Worm (Caenorhabditis elegans) whole organism, late embryonic: ENCODE results near the gene B0228.6.

Source experiments
- C38D4.7 ChIP-seq: fragments of 200-800 bp; sonication (Bioruptor generic); optimal IDR thresholded peaks from 2 replicates; lab custom pipeline; 2018; ENCODE audit warnings: mild to moderate bottlenecking, missing genetic modification characterization, moderate library complexity, missing compliant biosample characterization
- K02D7.2 ChIP-seq: sonication (generic microtip); optimal IDR thresholded peaks from 2 replicates; lab custom pipeline; 2017; ENCODE audit warnings: mild to moderate bottlenecking, missing genetic modification characterization, missing compliant biosample characterization
- K09A11.1 ChIP-seq: sonication (generic microtip); optimal IDR thresholded peaks from 2 replicates; lab custom pipeline; 2017; ENCODE audit warnings: antibody characterized with exemption, mild to moderate bottlenecking, missing genetic modification characterization, missing compliant biosample characterization; ENCODE audit not compliant: insufficient read depth
- ceh-14 ChIP-seq: sonication (generic microtip); optimal IDR thresholded peaks from 2 replicates; lab custom pipeline; 2016; ENCODE audit warnings: missing genotype, missing genetic modification characterization, missing compliant biosample characterization
- ceh-31 ChIP-seq: sonication (generic microtip); optimal IDR thresholded peaks from 2 replicates; lab custom pipeline; 2016; ENCODE audit warnings: missing genetic modification characterization, missing compliant biosample characterization
- ceh-48 ChIP-seq: sonication (generic microtip); optimal IDR thresholded peaks from 2 replicates; lab custom pipeline; 2016; ENCODE audit warnings: missing genetic modification characterization, inconsistent platforms, missing compliant biosample characterization
- ceh-6 ChIP-seq: fragments of 200-800 bp; sonication (Bioruptor generic); optimal IDR thresholded peaks from 2 replicates; lab custom pipeline; 2018; ENCODE audit warnings: mild to moderate bottlenecking, missing genetic modification characterization, missing compliant biosample characterization
- ceh-9 ChIP-seq: sonication (generic microtip); optimal IDR thresholded peaks from 2 replicates; lab custom pipeline; 2016; ENCODE audit warnings: mild to moderate bottlenecking, missing genetic modification characterization, inconsistent platforms, missing compliant biosample characterization
- che-1 ChIP-seq: sonication (generic microtip); optimal IDR thresholded peaks from 2 replicates; lab custom pipeline; 2016; ENCODE audit warnings: mild to moderate bottlenecking, missing genetic modification characterization, missing compliant biosample characterization
- dmd-4 ChIP-seq: sonication (generic microtip); optimal IDR thresholded peaks from 2 replicates; lab custom pipeline; 2016; ENCODE audit warnings: borderline replicate concordance, missing genetic modification characterization, missing compliant biosample characterization
- dve-1 ChIP-seq: sonication (generic microtip); optimal IDR thresholded peaks from 2 replicates; lab custom pipeline; 2017; ENCODE audit warnings: antibody characterized with exemption, mild to moderate bottlenecking, missing genetic modification characterization, missing compliant biosample characterization
- elt-2 ChIP-seq: sonication (generic microtip); optimal IDR thresholded peaks from 2 replicates; lab custom pipeline; 2016; ENCODE audit warnings: missing genetic modification reagents, missing genetic modification characterization, missing compliant biosample characterization
- fax-1 ChIP-seq: sonication (generic microtip); optimal IDR thresholded peaks from 2 replicates; lab custom pipeline; 2016; ENCODE audit warnings: missing genotype, missing genetic modification characterization, missing compliant biosample characterization
- gmeb-2 ChIP-seq: sonication (generic microtip); optimal IDR thresholded peaks from 2 replicates; lab custom pipeline; 2016; ENCODE audit warnings: missing genetic modification characterization, inconsistent platforms, missing compliant biosample characterization
- hlh-6 ChIP-seq: sonication (generic microtip); optimal IDR thresholded peaks from 2 replicates; lab custom pipeline; 2016; ENCODE audit warnings: missing genotype, missing genetic modification characterization, missing compliant biosample characterization
- lin-11 ChIP-seq: fragments of 200-800 bp; sonication (Bioruptor generic); optimal IDR thresholded peaks from 2 replicates; lab custom pipeline; 2018; ENCODE audit warnings: mild to moderate bottlenecking, missing genetic modification characterization, missing compliant biosample characterization
- madf-2 ChIP-seq: sonication (generic microtip); optimal IDR thresholded peaks from 2 replicates; lab custom pipeline; 2017; ENCODE audit warnings: missing genetic modification characterization, missing compliant biosample characterization
- nfya-1 ChIP-seq: sonication (generic microtip); optimal IDR thresholded peaks from 2 replicates; lab custom pipeline; 2017; ENCODE audit warnings: missing genetic modification characterization, mild to moderate bottlenecking, missing compliant biosample characterization, antibody characterized with exemption, moderate library complexity
- nhr-11 ChIP-seq: fragments of 150-350 bp; optimal IDR thresholded peaks from 2 replicates; lab custom pipeline; 2014; ENCODE audit warnings: missing biosample characterization, missing genetic modification characterization
- nhr-232 ChIP-seq: sonication (generic microtip); optimal IDR thresholded peaks from 2 replicates; lab custom pipeline; 2016; ENCODE audit warnings: missing genetic modification characterization, missing compliant biosample characterization
- pha-2 ChIP-seq: sonication (generic microtip); optimal IDR thresholded peaks from 2 replicates; lab custom pipeline; 2017; ENCODE audit warnings: mild to moderate bottlenecking, missing genetic modification characterization, missing compliant biosample characterization
- pha-4 ChIP-seq: fragments of 150-350 bp; optimal IDR thresholded peaks from 2 replicates; lab custom pipeline; 2018; ENCODE audit warnings: missing biosample characterization, missing genetic modification reagents, missing genetic modification characterization
- ref-2 ChIP-seq: sonication (generic microtip); optimal IDR thresholded peaks from 2 replicates; lab custom pipeline; 2016; ENCODE audit warnings: missing genetic modification characterization, missing compliant biosample characterization
- sox-2 ChIP-seq: fragments of 200-800 bp; sonication (Bioruptor generic); IDR thresholded peaks from 2 replicates; pipeline ENCODE4 v1.3.6; 2022; ENCODE audit warnings: missing genetic modification reagents, missing genetic modification characterization, missing compliant biosample characterization
- sox-4 ChIP-seq: sonication (generic microtip); optimal IDR thresholded peaks from 2 replicates; lab custom pipeline; 2017; ENCODE audit warnings: mild to moderate bottlenecking, missing genetic modification characterization, inconsistent platforms, missing compliant biosample characterization
- syd-9 ChIP-seq: sonication (generic microtip); optimal IDR thresholded peaks from 2 replicates; lab custom pipeline; 2016; ENCODE audit warnings: mild to moderate bottlenecking, missing genetic modification characterization, moderate library complexity, missing compliant biosample characterization
- tbx-2 ChIP-seq: sonication (generic microtip); optimal IDR thresholded peaks from 2 replicates; lab custom pipeline; 2016; ENCODE audit warnings: missing genetic modification characterization, missing compliant biosample characterization
- ttx-3 ChIP-seq: sonication (generic microtip); optimal IDR thresholded peaks from 2 replicates; lab custom pipeline; 2016; ENCODE audit warnings: missing genetic modification reagents, missing genetic modification characterization, missing compliant biosample characterization
- unc-55 ChIP-seq: sonication (generic microtip); optimal IDR thresholded peaks from 2 replicates; lab custom pipeline; 2017; ENCODE audit warnings: missing biosample characterization, missing genetic modification reagents, missing genetic modification characterization
- ztf-16 ChIP-seq: sonication (generic microtip); optimal IDR thresholded peaks from 2 replicates; lab custom pipeline; 2017; ENCODE audit warnings: missing genetic modification characterization, missing compliant biosample characterization

Gene B0228.6

ce11 chrII:7763569-7763968, 8.6 kb upstream of the B0228.6 start, which contains the start of gene B0228.9:
Gene B0228.9 (minus strand): TSS chrII:7763669.
- TF ChIP-seq madf-2 (tag; lab: Kevin White, UChicago) (no peak), syd-9 (tag; lab: Kevin White, UChicago) (no peak), tbx-2 (no peak), C38D4.7 (GFP tag; lab: Kevin White, UChicago) (no peak), unc-55 (GFP tag; lab: Kevin White, UChicago) (no peak), sox-4 (tag; lab: Kevin White, UChicago) (no peak), che-1 (tag; lab: Kevin White, UChicago) (no peak), nhr-11 (tag; lab: Kevin White, UChicago) (no peak), fax-1 (tag; lab: Kevin White, UChicago) (no peak), ceh-14 (no peak), ceh-6 (GFP tag; lab: Kevin White, UChicago) (no peak), nhr-232 (tag; lab: Kevin White, UChicago) (no peak)

DNA sequence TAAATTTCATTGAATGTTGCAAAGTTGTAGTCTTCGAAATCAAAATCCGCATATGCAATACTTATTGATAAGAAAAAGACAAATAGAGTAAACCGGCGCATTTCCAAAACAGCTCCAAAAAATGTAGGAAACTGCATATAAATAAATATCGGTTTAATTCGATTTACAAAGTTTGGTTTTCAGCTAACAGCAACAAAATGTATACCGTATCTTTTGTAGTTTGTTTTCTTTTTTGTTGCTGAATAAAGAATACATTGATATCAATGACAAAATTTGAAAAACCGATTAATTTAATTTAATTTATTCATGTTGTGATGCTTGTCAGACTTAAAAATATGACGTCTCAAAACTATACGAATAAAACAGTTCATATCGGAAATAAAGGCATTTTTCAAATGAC, 6.5 kb upstream of the B0228.6 start, which contains the start of gene B0228.8:
Gene B0228.8 (minus strand): TSS at position 101 of the 400 bp plus-strand sequence.
- TF ChIP-seq hlh-6 (no peak), ztf-16 (tag; lab: Kevin White, UChicago) (no peak), ceh-48 (tag; lab: Kevin White, UChicago) (no peak), lin-11 (tag; lab: Kevin White, UChicago) (no peak)

ce11 chrII:7758397-7759135, 3.6 kb upstream of the B0228.6 start, which contains the start of gene B0228.7:
Gene B0228.7 (minus strand): TSS chrII:7759023.
- TF ChIP-seq K09A11.1 (tag; lab: Kevin White, UChicago) (no peak), pha-4 (no peak), K02D7.2 (no peak), ceh-9 (tag; lab: Kevin White, UChicago) (no peak), elt-2 (peak; percentile 48)
- TF ChIP-seq, all 69 proteins: peak for 1

DNA sequence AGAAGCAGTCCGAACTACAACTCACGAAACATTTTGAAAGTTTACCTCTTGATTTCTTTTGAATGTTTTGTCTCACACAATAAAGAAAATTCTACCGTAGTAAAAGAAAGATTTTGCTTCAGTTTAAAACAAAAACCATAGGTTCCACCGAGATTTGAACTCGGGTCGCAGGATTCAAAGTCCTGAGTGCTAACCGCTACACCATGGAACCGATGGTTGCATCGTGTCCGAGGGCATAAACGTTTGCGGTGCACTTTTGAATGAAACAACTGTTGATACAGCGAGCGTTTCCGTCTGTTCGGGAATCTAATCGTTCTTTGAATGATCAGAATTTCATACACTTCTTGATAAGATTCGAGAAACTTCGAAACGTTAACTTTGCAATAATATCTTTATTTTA, 1.8 kb upstream of the B0228.6 start:
- TF ChIP-seq dve-1 (tag; lab: Kevin White, UChicago): peak; percentile 46
- no peak for TF ChIP-seq ceh-9 (tag; lab: Kevin White, UChicago)
- no peak for TF ChIP-seq dmd-4 (tag; lab: Kevin White, UChicago)
- peak; percentile 45 for TF ChIP-seq che-1 (tag; lab: Kevin White, UChicago)
- TF ChIP-seq ceh-31 (tag; lab: Kevin White, UChicago): no peak
- peak; percentile 2 for TF ChIP-seq ceh-6 (GFP tag; lab: Kevin White, UChicago)
- no peak for TF ChIP-seq gmeb-2
- TF ChIP-seq C38D4.7 (GFP tag; lab: Kevin White, UChicago): peak; percentile 22
- no peak for TF ChIP-seq fax-1 (tag; lab: Kevin White, UChicago)
- no peak for TF ChIP-seq pha-2 (tag; lab: Kevin White, UChicago)
- TF ChIP-seq tbx-2: no peak
- peak; percentile 8 for TF ChIP-seq ref-2
- TF ChIP-seq elt-2: peak; percentile 53
- TF ChIP-seq nfya-1 (tag; lab: Kevin White, UChicago): peak; percentile 17

DNA sequence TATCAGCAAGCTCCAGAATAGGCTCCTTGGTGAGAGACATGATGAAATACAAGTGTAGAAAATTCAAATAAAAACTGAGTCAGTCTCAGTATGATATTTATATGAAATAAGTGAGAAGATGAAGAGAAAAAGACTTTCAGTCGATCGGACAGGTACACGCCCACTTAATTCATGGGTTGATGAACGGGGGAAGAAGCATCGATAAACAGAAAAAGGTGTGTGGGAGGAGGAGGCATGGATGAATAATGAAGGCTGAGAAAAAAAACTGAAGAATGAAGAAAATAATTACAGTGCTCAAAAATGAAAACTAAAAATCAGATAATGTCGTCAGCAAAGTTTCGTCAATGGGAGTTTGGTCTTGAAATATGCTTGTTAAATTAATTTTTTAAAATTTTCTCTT, 1.5 kb downstream of the B0228.6 start, which contains the start of gene trx-1:
Gene trx-1 (minus strand): TSS at position 101 of the 400 bp plus-strand sequence.
- TF ChIP-seq sox-2 (no peak), ttx-3 (tag; lab: Kevin White, UChicago) (no peak), madf-2 (tag; lab: Kevin White, UChicago) (no peak), nhr-232 (tag; lab: Kevin White, UChicago) (no peak)
